Worm (Caenorhabditis elegans) whole organism, L2 larva: ENCODE measurements around the gene F13H6.5.

ENCODE experiments used
- F13H6.1 ChIP-seq: sonication (generic microtip); optimal IDR thresholded peaks from 2 replicates; lab custom pipeline; 2016; ENCODE audit warnings: missing genetic modification characterization, missing compliant biosample characterization
- nhr-77 ChIP-seq: fragments of 150-350 bp; optimal IDR thresholded peaks from 2 replicates; lab custom pipeline; 2014; ENCODE audit warnings: missing biosample characterization, missing genetic modification characterization

DNA sequence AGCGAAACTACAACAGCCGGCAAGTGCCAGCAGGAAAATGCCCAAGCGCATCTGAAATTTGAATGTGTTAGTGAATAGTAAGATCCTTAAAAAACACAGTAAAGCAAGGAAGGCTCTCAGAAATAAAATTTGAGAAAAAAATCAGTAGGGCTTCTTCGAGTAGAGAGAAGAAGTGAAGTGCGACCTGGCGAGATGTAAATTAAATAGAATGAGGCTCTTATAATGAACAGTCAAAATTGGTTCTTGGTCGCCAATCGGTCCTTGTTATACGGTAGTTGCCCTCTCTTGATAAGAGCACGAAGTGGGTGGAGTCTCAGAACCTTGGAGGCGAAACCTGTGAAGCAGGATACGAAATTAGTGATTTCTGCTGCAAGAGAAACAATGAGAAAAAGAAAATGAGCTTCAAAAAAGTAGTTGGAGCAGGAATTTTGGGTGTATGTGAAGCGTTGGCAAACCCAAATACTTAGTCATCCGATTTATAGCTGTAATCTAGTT is 34.0 kb upstream of the F13H6.5 start, which contains the start of gene bcf-1:
- no peak for TF ChIP-seq F13H6.1 (tag; lab: Kevin White, UChicago)
- no peak for TF ChIP-seq nhr-77
